Worm (Caenorhabditis elegans) whole organism, L4/young adult: ENCODE results near the gene sid-5.
A peak's percentile ranks its signal among the peaks of the same experiment; 100 is the strongest.
"Not testable (repeated sequence)": the region's sequence is repeated elsewhere in the genome, so short reads cannot be mapped to it uniquely, and the experiment has no call there.

Source experiments
- W03F9.2 ChIP-seq: fragments of 150-350 bp; optimal IDR thresholded peaks from 2 replicates; lab custom pipeline; 2014; ENCODE audit warnings: missing biosample characterization, missing genetic modification characterization
- dao-5 ChIP-seq: sonication (generic microtip); optimal IDR thresholded peaks from 2 replicates; lab custom pipeline; 2016; ENCODE audit warnings: missing genotype, missing genetic modification characterization, moderate library complexity, missing compliant biosample characterization
- him-1 ChIP-seq: sonication (generic microtip); optimal IDR thresholded peaks from 2 replicates; lab custom pipeline; 2016; ENCODE audit warnings: missing genotype, missing genetic modification reagents, missing genetic modification characterization, missing compliant biosample characterization

Gene sid-5

DNA sequence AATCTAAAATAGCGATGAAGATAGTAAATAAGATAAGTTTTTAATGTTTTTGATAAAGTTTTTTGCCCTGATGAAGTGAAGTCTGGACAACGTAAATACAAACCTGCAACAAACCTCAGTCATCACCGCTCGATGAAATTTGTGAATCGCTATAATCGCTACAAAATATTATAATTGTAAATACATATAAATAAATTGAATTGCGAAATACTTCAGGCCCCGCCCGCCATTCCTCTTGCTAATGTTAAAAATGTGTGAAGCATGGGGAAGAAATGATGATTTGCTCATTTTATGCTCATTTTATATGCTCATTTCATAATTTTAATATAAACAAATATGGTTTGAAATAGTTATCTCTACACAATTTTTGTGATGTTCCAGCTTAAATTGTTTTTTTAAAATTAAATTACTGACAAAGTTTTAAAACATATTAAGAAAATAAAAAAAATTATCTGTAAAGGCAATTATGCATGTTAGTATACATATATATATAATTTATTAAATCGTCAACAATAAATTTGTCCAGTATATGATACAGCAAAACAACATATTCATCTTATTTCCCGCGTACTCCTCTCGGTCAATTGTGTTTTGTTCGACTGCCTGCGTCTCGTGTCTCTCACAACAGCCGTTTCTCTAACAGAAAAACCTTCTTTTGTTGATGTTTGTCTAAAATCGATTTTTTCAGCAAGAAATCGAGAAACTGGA is at the start of gene sid-5:
sid-5 (plus strand) TSS at position 658 of the 708 bp plus-strand sequence.
- TF ChIP-seq him-1 (tag; lab: Kevin White, UChicago), result no peak
- TF ChIP-seq dao-5 (tag; lab: Kevin White, UChicago), result no peak
- no peak for TF ChIP-seq W03F9.2 (tag; lab: Kevin White, UChicago)

DNA sequence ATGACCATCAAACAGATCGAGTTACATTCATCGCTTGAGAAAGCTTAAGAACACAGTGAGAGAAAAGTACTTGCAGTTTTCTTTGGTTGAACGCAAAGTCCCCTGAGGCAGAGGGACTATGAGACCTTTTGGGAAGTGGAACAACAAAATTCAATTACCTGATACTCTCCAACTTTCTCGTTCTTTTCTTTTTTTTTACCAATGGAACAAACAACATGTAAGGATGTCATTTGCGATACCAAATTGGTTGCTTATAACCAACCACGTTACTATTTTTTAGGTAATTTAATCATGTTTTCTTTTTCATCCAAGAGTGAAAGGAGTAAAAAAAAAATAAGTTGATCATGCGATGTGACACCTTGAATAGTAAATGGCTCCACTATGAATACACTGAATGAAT is 47.7 kb upstream of the sid-5 start:
- TF ChIP-seq dao-5 (tag; lab: Kevin White, UChicago) (no peak), W03F9.2 (tag; lab: Kevin White, UChicago) (no peak), him-1 (tag; lab: Kevin White, UChicago) (no peak)

DNA sequence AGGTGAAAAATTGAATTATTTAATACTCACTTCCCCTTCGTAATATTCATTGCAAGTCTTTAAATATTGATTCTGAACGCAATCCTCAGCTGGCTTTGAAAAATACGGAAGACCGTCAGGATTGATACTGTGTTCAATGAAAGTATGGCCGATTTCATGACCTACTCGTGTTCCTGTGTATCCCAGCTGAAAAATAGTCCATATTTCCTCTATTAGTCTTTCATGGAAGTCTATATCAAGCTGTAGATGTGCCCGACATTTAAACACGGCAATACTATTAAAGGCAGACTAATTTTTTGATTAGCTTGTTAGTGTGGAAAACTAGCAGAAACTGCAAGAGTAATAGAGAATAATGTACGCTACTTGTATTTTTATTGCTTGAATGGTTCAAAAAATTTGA is 43.0 kb upstream of the sid-5 start:
- TF ChIP-seq W03F9.2 (tag; lab: Kevin White, UChicago) (no peak), him-1 (tag; lab: Kevin White, UChicago) (no peak), dao-5 (tag; lab: Kevin White, UChicago) (no peak)

DNA sequence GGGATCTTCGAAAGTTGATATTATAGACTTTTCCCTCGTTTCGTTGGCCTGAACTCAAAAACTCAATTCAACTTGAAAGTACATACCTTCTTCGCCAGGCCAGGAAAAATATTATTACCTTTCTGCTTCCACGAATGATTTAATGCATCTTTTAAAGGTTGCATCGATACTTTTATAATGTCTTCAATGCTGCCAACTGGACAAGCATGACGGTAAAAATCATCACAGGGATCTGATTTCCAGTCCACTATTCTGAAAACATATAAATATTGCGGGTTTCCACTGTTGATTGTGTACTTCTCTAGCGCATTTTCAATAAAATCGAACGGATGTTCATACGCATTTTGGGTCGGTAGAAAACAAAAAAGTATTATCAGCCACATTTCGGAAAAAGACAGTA is 41.5 kb upstream of the sid-5 start, which contains the start of gene nep-4:
nep-4 (minus strand) TSS at position 393 of the 400 bp plus-strand sequence.
- TF ChIP-seq W03F9.2 (tag; lab: Kevin White, UChicago) (no peak), dao-5 (tag; lab: Kevin White, UChicago) (no peak), him-1 (tag; lab: Kevin White, UChicago) (no peak)

DNA sequence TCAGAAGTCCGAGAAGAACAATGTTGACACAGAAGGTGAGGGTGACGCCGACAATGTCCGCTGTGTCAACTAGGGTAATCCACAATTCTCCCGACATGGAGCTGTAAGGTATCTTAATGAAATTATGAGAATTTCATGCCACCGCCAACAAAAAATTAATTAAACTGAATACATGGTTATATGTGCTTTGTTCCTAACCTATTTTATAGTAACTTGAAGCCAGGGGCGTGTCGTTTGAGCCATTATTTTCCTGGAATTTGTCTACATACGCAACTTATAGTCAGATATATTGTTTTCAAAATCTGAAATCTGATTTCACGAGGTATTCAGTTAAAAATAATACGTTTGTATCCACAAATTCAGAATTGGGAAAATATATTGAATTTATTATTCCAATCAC is 38.7 kb upstream of the sid-5 start, which contains the start of gene odr-10:
odr-10 (minus strand) TSS at position 101 of the 400 bp plus-strand sequence.
- TF ChIP-seq W03F9.2 (tag; lab: Kevin White, UChicago) (no peak), dao-5 (tag; lab: Kevin White, UChicago) (no peak), him-1 (tag; lab: Kevin White, UChicago) (no peak)

DNA sequence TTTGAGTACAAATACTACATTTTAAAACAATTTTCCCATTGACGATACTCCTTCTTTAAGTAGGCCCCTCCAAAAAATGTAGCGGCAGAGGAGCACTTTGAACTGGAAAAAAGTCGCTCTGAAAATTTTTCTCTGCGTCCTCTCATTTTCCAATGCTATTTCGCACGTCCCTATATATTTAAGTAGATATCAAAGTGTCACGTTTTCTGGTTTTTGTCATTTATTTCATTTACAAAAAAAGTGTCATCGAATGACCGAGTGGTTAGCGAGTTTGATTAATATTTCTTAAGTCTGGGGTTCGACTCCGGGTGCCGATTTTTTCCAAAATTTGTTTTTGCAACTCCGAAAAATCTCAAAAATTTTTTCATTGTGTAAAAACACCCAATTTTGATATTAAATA is 37.6 kb upstream of the sid-5 start:
- TF ChIP-seq him-1 (tag; lab: Kevin White, UChicago) (no peak), W03F9.2 (tag; lab: Kevin White, UChicago) (no peak), dao-5 (tag; lab: Kevin White, UChicago) (no peak)

DNA sequence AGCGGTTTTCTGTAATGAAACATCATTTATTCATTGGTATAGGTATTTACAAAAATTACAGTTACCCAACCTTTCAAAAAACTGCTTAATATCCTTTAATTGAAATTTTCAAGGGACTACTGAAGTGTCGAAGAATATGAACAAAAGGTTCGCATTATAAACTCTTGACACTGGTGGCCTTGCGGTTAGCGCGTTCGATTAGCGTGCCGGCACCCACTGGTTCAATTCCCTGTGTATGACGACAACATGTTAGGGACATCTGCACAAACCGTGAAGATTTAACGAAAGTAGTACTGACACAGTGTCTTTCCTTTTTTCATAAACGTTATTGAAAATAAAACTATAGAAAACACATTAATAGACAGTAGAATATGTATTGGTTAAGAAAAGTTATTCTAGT is 36.8 kb upstream of the sid-5 start:
- TF ChIP-seq him-1 (tag; lab: Kevin White, UChicago), result no peak
- peak; percentile 85 for TF ChIP-seq dao-5 (tag; lab: Kevin White, UChicago)
- peak; percentile 47 for TF ChIP-seq W03F9.2 (tag; lab: Kevin White, UChicago)

DNA sequence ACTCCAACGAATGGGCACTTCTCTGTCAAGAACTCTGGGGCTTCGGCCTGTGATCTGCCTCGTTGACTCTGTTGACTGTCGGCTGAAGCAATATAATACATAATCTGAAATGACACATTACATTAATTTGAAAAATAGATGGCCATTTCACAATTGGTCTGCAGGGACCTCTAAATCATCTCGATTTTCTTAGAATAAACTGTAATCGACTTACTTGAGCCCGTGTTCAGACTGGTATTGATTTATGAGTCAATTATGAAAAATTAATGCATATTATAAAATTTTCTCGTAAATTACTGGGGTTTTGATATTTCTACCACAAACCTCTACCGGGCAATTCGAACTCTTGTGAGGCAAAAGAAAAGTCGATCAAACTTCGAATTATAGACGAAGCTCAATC is 35.9 kb upstream of the sid-5 start, which contains the start of gene C53B7.6:
C53B7.6 (minus strand) TSS at position 101 of the 400 bp plus-strand sequence.
- TF ChIP-seq him-1, W03F9.2, dao-5 (tag; lab: Kevin White, UChicago): not testable (repeated sequence)

DNA sequence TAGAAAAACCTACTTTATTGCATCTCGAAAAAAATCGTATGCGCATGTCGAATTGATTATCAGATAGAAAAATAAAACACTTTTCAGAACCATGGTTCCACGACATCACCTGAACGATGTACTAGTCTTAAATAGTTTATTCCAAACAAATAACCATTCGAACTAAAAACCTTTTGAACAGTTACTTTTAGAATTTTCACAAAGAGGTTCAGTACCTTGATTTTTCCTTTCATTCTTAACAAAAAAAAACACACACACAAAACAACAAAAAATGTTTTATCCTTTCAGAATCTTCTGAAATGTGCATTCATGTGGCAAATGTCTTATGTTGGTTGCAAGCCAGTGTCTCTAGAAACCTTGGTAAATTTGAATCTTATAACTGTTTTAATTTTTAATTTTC is 29.8 kb upstream of the sid-5 start, which contains the start of gene F41C6.4:
F41C6.4 (minus strand) TSS at position 101 of the 400 bp plus-strand sequence.
- TF ChIP-seq him-1 (tag; lab: Kevin White, UChicago) (no peak), W03F9.2 (tag; lab: Kevin White, UChicago) (no peak), dao-5 (tag; lab: Kevin White, UChicago) (no peak)

DNA sequence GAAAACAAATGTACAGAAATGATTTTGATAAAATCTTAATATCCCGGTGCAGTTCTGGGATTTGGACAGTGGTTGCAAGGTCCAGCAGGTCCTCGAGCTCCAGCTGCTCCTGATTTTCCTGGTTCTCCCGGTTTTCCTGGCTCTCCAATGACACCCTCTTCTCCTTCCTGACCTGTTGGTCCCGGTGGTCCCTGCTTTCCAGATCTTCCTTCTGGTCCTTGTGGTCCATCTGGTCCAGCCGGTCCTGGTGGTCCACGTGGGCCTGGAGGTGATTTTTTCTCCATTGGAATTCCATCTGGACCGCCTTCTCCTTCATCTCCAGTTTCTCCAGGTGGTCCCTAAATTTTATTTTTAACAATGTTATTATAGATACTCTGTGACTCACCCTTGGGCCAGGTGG is 29.2 kb upstream of the sid-5 start:
- no peak for TF ChIP-seq him-1 (tag; lab: Kevin White, UChicago)
- TF ChIP-seq W03F9.2 (tag; lab: Kevin White, UChicago), result no peak

DNA sequence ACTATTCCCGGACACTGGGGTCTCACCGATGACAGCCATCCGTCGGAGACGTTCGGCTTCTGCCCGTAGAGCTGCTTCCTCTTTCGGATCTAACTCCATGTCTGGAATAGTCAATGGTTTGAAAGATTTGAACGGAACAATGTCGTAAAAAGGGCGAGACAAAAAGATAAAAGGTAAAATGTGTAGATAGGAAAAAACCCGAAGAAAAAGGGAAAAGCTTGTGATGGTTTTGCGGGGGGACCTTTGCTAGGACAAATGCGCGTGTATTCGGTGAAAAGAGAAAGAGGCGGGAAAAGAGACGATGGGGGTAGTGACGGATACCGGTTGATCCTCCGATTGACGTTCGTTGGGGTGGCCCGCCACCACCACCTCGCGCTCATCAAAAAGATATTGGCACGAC is 27.1 kb upstream of the sid-5 start, which contains the start of gene col-173:
col-173 (minus strand) TSS at position 101 of the 400 bp plus-strand sequence.
- TF ChIP-seq W03F9.2 (tag; lab: Kevin White, UChicago), result no peak
- TF ChIP-seq dao-5 (tag; lab: Kevin White, UChicago), result no peak
- no peak for TF ChIP-seq him-1 (tag; lab: Kevin White, UChicago)

DNA sequence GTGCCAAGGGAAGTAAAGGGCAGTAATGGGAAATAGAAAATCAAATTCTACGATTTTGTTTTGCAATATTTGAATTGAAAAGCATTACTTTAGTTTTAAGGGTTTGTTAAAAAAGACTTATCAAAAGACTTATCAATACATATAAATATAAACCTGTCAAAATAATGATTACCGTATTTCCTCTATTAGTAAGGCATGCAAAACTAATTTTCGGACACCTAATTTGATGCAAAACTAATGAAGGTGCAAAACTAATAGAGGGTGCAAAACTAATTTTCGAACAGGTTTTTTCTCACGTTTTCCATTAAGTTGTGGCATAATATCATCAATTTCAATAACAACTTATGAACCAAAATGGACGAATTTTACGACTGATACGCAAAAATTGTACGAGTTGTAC is 22.7 kb upstream of the sid-5 start, which contains the start of gene F41C6.6:
F41C6.6 (minus strand) TSS at position 101 of the 400 bp plus-strand sequence.
- not testable (repeated sequence) for TF ChIP-seq W03F9.2, dao-5, him-1 (tag; lab: Kevin White, UChicago)

DNA sequence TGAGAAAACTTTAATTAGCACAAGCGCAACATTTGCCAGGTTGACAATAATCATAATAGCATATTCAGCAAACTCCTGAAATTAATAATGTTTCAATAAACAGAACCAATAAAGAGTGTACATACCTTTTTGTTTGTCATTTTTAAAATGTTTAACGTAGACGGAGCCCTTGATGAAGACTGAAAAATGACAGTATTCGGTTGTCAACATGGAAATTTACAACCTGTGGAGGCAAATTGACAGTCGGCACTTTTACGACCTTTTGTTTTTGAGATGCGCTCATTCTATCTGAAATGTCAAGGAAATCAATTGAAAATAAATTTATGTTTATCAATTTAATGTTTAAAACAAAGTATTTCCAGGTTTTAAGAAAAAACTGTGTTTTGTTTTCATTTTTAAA is 20.1 kb upstream of the sid-5 start:
- TF ChIP-seq him-1 (tag; lab: Kevin White, UChicago), result no peak
- TF ChIP-seq W03F9.2 (tag; lab: Kevin White, UChicago), result no peak
- no peak for TF ChIP-seq dao-5 (tag; lab: Kevin White, UChicago)
